Fruit fly (Drosophila melanogaster): ENCODE results near the gene ATPsynE.

The ATPsynE gene

dm6 chr3R:14277894-14278522 is 48.7 kb upstream of the ATPsynE start (continued):
- TF ChIP-seq CG1529 (GFP tag; optimal IDR thresholded peaks at IDR 0.05) (peak; percentile 54), B-H1 (GFP tag; IDR thresholded peaks at IDR 0.05) (peak; percentile 72; the same call in 2 of the 3 replicates), az2 (GFP tag; optimal IDR thresholded peaks at IDR 0.05) (peak; percentile 72), Optix (GFP tag; IDR thresholded peaks at IDR 0.05) (peak; percentile 54; the same call in 2 of the 3 replicates), eyg (GFP tag; optimal IDR thresholded peaks at IDR 0.05) (no peak), CG2678 (tag; optimal IDR thresholded peaks at IDR 0.05) (no peak), CG17912 (GFP tag; optimal IDR thresholded peaks at IDR 0.05) (no peak), CG3847 (GFP tag; IDR thresholded peaks at IDR 0.05) (peak; percentile 73), CG17186 (GFP tag; optimal IDR thresholded peaks at IDR 0.05) (no peak), Elba2 (GFP tag; optimal IDR thresholded peaks at IDR 0.05) (peak; percentile 58), Oaz (GFP tag; IDR thresholded peaks at IDR 0.05) (peak; percentile 51; the same call in 1 of the 2 replicates), sna (GFP tag; IDR thresholded peaks at IDR 0.05; ENCODE audit: partially characterized antibody) (no peak), fd102C (GFP tag; optimal IDR thresholded peaks at IDR 0.05) (peak; percentile 94), pzg (GFP tag; optimal IDR thresholded peaks at IDR 0.05) (no peak), CG10431 (GFP tag; optimal IDR thresholded peaks at IDR 0.05) (no peak), CG15696 (tag; optimal IDR thresholded peaks at IDR 0.05) (peak; percentile 95), CG33557 (GFP tag; optimal IDR thresholded peaks at IDR 0.05) (peak; percentile 79), CG10274 (GFP tag; optimal IDR thresholded peaks at IDR 0.05) (peak; percentile 42), NFAT (GFP tag; IDR thresholded peaks at IDR 0.05) (peak; percentile 40; the same call in 1 of the 2 replicates), YL-1 (GFP tag; optimal IDR thresholded peaks at IDR 0.05) (peak; percentile 38), CTCF (GFP tag; optimal IDR thresholded peaks at IDR 0.05) (no peak), CG34422 (GFP tag; IDR thresholded peaks at IDR 0.05) (peak; percentile 74; the same call in 2 of the 3 replicates), CG4328 (GFP tag; optimal IDR thresholded peaks at IDR 0.05) (no peak), CG14014 (GFP tag; IDR thresholded peaks at IDR 0.05) (peak; percentile 88), zen (tag; optimal IDR thresholded peaks at IDR 0.05) (peak; percentile 95), Gug (GFP tag; IDR thresholded peaks at IDR 0.05) (peak; percentile 65; the same call in 3 of the 4 replicates), CG15514 (GFP tag; optimal IDR thresholded peaks at IDR 0.05) (peak; percentile 69), esg (GFP tag; conservative IDR thresholded peaks at IDR 0.05) (peak; percentile 69), Aef1 (GFP tag; IDR thresholded peaks at IDR 0.05) (peak; percentile 54), onecut (GFP tag; IDR thresholded peaks at IDR 0.05) (peak; percentile 81), h (optimal IDR thresholded peaks at IDR 0.05) (no peak), zfh2 (GFP tag; optimal IDR thresholded peaks at IDR 0.05) (peak; percentile 9), Atf3 (GFP tag; optimal IDR thresholded peaks at IDR 0.05) (no peak), Awh (GFP tag; IDR thresholded peaks at IDR 0.05) (peak; percentile 68), Xrp1 (GFP tag; IDR thresholded peaks at IDR 0.05) (peak; percentile 97), CG4854 (GFP tag; optimal IDR thresholded peaks at IDR 0.05) (no peak), NfI (GFP tag; optimal IDR thresholded peaks at IDR 0.05) (peak; percentile 69), corto (GFP tag; optimal IDR thresholded peaks at IDR 0.05) (peak; percentile 95), toy (GFP tag; IDR thresholded peaks at IDR 0.05) (peak; percentile 47; the same call in 1 of the 2 replicates), sqz (GFP tag; optimal IDR thresholded peaks at IDR 0.05) (no peak), CG7786 (GFP tag; optimal IDR thresholded peaks at IDR 0.05) (no peak), CG17829 (tag; optimal IDR thresholded peaks at IDR 0.05) (peak; percentile 91), al (GFP tag; IDR thresholded peaks at IDR 0.05) (peak; percentile 54; the same call in 1 of the 2 replicates), CG4707 (GFP tag; optimal IDR thresholded peaks at IDR 0.05) (peak; percentile 49), bigmax (GFP tag; optimal IDR thresholded peaks at IDR 0.05) (no peak), ap (GFP tag; IDR thresholded peaks at IDR 0.05) (peak; percentile 66), Ada2b (GFP tag; IDR thresholded peaks at IDR 0.05) (peak; percentile 79), CG13894 (tag; optimal IDR thresholded peaks at IDR 0.05) (no peak), CG17359 (tag; optimal IDR thresholded peaks at IDR 0.05) (no peak), dmrt11E (tag; optimal IDR thresholded peaks at IDR 0.05) (peak; percentile 91), slbo (GFP tag; IDR thresholded peaks at IDR 0.05) (peak; percentile 84)
